Worm (Caenorhabditis elegans) whole organism, young adult: ENCODE measurements around the gene M03A1.3.

Source experiments
- aptf-2 ChIP-seq: fragments of 200-800 bp; sonication (Bioruptor generic); conservative IDR thresholded peaks from 2 replicates; pipeline ENCODE4 v1.3.6; 2022; ENCODE audit warnings: missing genetic modification reagents, missing genetic modification characterization, missing compliant biosample characterization
- athp-1 ChIP-seq: sonication (generic microtip); optimal IDR thresholded peaks from 2 replicates; lab custom pipeline; 2017; ENCODE audit warnings: mild to moderate bottlenecking, missing genetic modification characterization, missing compliant biosample characterization
- attf-3 ChIP-seq: fragments of 200-800 bp; sonication (Bioruptor generic); conservative IDR thresholded peaks from 2 replicates; pipeline ENCODE4 v1.3.6; 2022; ENCODE audit warnings: missing genetic modification reagents, missing genetic modification characterization, missing compliant biosample characterization
- bed-1 ChIP-seq: fragments of 200-800 bp; sonication (Bioruptor generic); IDR thresholded peaks from 2 replicates; pipeline ENCODE4 v1.3.6; 2022; ENCODE audit warnings: missing genetic modification reagents, missing genetic modification characterization, missing compliant biosample characterization
- dpl-1 ChIP-seq: fragments of 150-350 bp; optimal IDR thresholded peaks from 2 replicates; lab custom pipeline; 2014; ENCODE audit warnings: missing biosample characterization, missing genetic modification reagents, missing genetic modification characterization
- ets-4 ChIP-seq: fragments of 200-800 bp; sonication (Bioruptor generic); optimal IDR thresholded peaks from 2 replicates; lab custom pipeline; 2018; ENCODE audit warnings: mild to moderate bottlenecking, missing genetic modification characterization, missing compliant biosample characterization
- gei-17 ChIP-seq: fragments of 200-800 bp; sonication (Bioruptor generic); optimal IDR thresholded peaks from 2 replicates; lab custom pipeline; 2018; ENCODE audit warnings: mild to moderate bottlenecking, missing genetic modification characterization, missing compliant biosample characterization
- tbx-9 ChIP-seq: sonication (generic microtip); optimal IDR thresholded peaks from 2 replicates; lab custom pipeline; 2016; ENCODE audit warnings: borderline replicate concordance, missing genetic modification characterization, inconsistent platforms, missing compliant biosample characterization
- unc-130 ChIP-seq: sonication (generic microtip); optimal IDR thresholded peaks from 2 replicates; lab custom pipeline; 2016; ENCODE audit warnings: missing genetic modification reagents, missing genetic modification characterization, missing compliant biosample characterization
- unc-62 ChIP-seq: fragments of 150-350 bp; optimal IDR thresholded peaks from 2 replicates; lab custom pipeline; 2014; ENCODE audit warnings: missing biosample characterization, missing genetic modification reagents, missing genetic modification characterization
- xnd-1 ChIP-seq: sonication (generic microtip); optimal IDR thresholded peaks from 2 replicates; lab custom pipeline; 2016; ENCODE audit warnings: missing genotype, missing genetic modification reagents, missing genetic modification characterization, missing compliant biosample characterization
- ztf-3 ChIP-seq: fragments of 200-800 bp; sonication (Bioruptor generic); optimal IDR thresholded peaks from 2 replicates; lab custom pipeline; 2018; ENCODE audit warnings: mild to moderate bottlenecking, missing genetic modification characterization, missing compliant biosample characterization

DNA sequence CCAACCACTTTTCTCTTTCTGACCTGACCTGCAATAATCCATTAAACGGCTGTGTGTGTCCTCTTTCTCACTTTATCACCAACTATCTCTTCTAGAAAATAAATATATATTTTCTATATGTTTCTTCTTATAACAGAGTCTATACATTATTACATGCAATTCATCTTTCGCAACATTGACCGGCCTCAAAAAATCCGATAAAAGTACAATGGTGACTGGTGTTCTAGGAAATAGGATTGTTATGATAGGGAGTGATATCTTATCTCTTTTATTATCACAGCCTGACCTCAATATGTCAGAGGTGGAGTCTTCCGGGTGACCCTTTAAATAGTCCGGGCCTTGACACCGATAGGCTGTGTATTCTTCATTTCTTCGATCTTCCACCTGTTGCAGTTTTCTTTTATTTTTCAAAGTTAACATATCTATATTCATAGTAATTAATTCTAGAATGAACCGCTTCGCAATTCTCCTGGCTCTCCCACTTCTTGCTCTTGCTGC is 5.0 kb downstream of the M03A1.3 start, which contains the start of gene dao-2:
- TF ChIP-seq tbx-9 (tag; lab: Kevin White, UChicago) (no peak), athp-1 (tag; lab: Kevin White, UChicago) (no peak), unc-62 (no peak), unc-130 (GFP tag; lab: Kevin White, UChicago) (no peak), bed-1 (GFP tag; lab: Robert Waterston, UW) (no peak), dpl-1 (GFP tag; lab: Kevin White, UChicago) (no peak), attf-3 (GFP tag; lab: Robert Waterston, UW) (no peak), aptf-2 (GFP tag; lab: Robert Waterston, UW) (no peak), ztf-3 (GFP tag; lab: Kevin White, UChicago) (no peak), ets-4 (GFP tag; lab: Kevin White, UChicago) (no peak), gei-17 (GFP tag; lab: Kevin White, UChicago) (no peak), xnd-1 (tag; lab: Kevin White, UChicago) (no peak)
